Worm (Caenorhabditis elegans) whole organism, L4 larva: ENCODE measurements around the gene nas-15.

ENCODE experiments used
- F10B5.3 ChIP-seq: sonication (generic microtip); optimal IDR thresholded peaks from 2 replicates; lab custom pipeline; 2016; ENCODE audit warnings: mild to moderate bottlenecking, missing genetic modification characterization, missing compliant biosample characterization
- ama-1 ChIP-seq: fragments of 150-350 bp; optimal IDR thresholded peaks from 2 replicates; lab custom pipeline; 2014; ENCODE audit warnings: inconsistent platforms, mixed read lengths
- dve-1 ChIP-seq: sonication (generic microtip); optimal IDR thresholded peaks from 2 replicates; lab custom pipeline; 2017; ENCODE audit warnings: antibody characterized with exemption, mild to moderate bottlenecking, missing genetic modification characterization, missing compliant biosample characterization; ENCODE audit not compliant: insufficient read depth
- lin-1 ChIP-seq: fragments of 200-800 bp; sonication (Bioruptor generic); IDR thresholded peaks from 2 replicates; pipeline ENCODE4 v1.3.6; 2022; ENCODE audit warnings: missing genetic modification reagents, missing genetic modification characterization, missing compliant biosample characterization
- lin-13 ChIP-seq: fragments of 150-350 bp; optimal IDR thresholded peaks from 2 replicates; lab custom pipeline; 2014; ENCODE audit warnings: missing biosample characterization, missing genetic modification reagents, missing genetic modification characterization
- lin-39 ChIP-seq: fragments of 150-350 bp; optimal IDR thresholded peaks from 2 replicates; lab custom pipeline; 2014; ENCODE audit warnings: missing biosample characterization, missing genetic modification reagents, missing genetic modification characterization
- nhr-28 ChIP-seq: fragments of 150-350 bp; optimal IDR thresholded peaks from 2 replicates; lab custom pipeline; 2014; ENCODE audit warnings: missing biosample characterization, missing genetic modification characterization
- skn-1 ChIP-seq: fragments of 150-350 bp; optimal IDR thresholded peaks from 2 replicates; lab custom pipeline; 2014; ENCODE audit warnings: missing biosample characterization, missing genetic modification characterization
- snpc-4 ChIP-seq: fragments of 150-350 bp; optimal IDR thresholded peaks from 2 replicates; lab custom pipeline; 2014; ENCODE audit warnings: missing biosample characterization, missing genetic modification characterization
- unc-62 ChIP-seq, 3 experiments: fragments of 150-350 bp in 1 of 3; sonication (generic microtip); optimal IDR thresholded peaks in 2 of 3; peaks in 1 of 3; 1 replicate in 1 of 3; 2 replicates in 2 of 3; lab custom pipeline; 2014 to 2017; ENCODE audit warnings: missing biosample characterization in 3 of 3, missing genetic modification characterization in 3 of 3, missing genetic modification reagents in 3 of 3, missing genotype in 1 of 3

ce11 chrX:812264-812663, 34.7 kb downstream of the nas-15 start:
- TF ChIP-seq lin-13 (GFP tag; lab: Kevin White, UChicago) (no peak), dve-1 (tag; lab: Kevin White, UChicago) (no peak), nhr-28 (tag; lab: Kevin White, UChicago) (peak; percentile 3), unc-62 (GFP tag; optimal IDR thresholded peaks at IDR 0.05 in 1 of 2; lab: Kevin White, UChicago) (no peak), unc-62 (tag; optimal IDR thresholded peaks at IDR 0.05; lab: Kevin White, UChicago) (no peak), lin-1 (GFP tag; lab: Robert Waterston, UW) (no peak), snpc-4 (tag; lab: Kevin White, UChicago) (no peak), skn-1 (tag; lab: Kevin White, UChicago) (no peak), lin-39 (tag; lab: Kevin White, UChicago) (no peak), F10B5.3 (tag; lab: Kevin White, UChicago) (no peak), ama-1 (lab: Kevin White, UChicago) (no peak)
